Worm (Caenorhabditis elegans) whole organism, midembryonic: ENCODE measurements around the gene fbxb-115.

ENCODE experiments used
- T22C8.4 ChIP-seq: fragments of 200-800 bp; sonication (Bioruptor generic); IDR thresholded peaks from 2 replicates; pipeline ENCODE4 v1.3.6; 2022; ENCODE audit warnings: missing genetic modification characterization, missing compliant biosample characterization
- cog-1 ChIP-seq: sonication (generic microtip); optimal IDR thresholded peaks from 2 replicates; lab custom pipeline; 2016; ENCODE audit warnings: missing genetic modification characterization, missing compliant biosample characterization
- flt-1 ChIP-seq: fragments of 200-800 bp; sonication (Bioruptor generic); IDR thresholded peaks from 2 replicates; pipeline ENCODE4 v1.3.6; 2022; ENCODE audit warnings: missing genetic modification characterization, missing compliant biosample characterization
- klf-2 ChIP-seq: fragments of 200-800 bp; sonication (Bioruptor generic); conservative IDR thresholded peaks from 2 replicates; pipeline ENCODE4 v1.3.6; 2022; ENCODE audit warnings: missing genetic modification reagents, missing genetic modification characterization, missing compliant biosample characterization
- med-1 ChIP-seq: sonication (generic microtip); optimal IDR thresholded peaks from 2 replicates; lab custom pipeline; 2017; ENCODE audit warnings: missing genetic modification characterization, mild to moderate bottlenecking, missing compliant biosample characterization, antibody characterized with exemption, missing genetic modification reagents; ENCODE audit not compliant: insufficient read depth
- ref-1 ChIP-seq: fragments of 200-800 bp; sonication (Bioruptor generic); conservative IDR thresholded peaks from 2 replicates; pipeline ENCODE4 v1.3.6; 2022; ENCODE audit warnings: missing genetic modification reagents, missing genetic modification characterization, missing compliant biosample characterization
- tab-1 ChIP-seq: fragments of 200-800 bp; sonication (Bioruptor generic); IDR thresholded peaks from 2 replicates; pipeline ENCODE4 v1.3.6; 2022; ENCODE audit warnings: missing genetic modification characterization, missing compliant biosample characterization
- ztf-23 ChIP-seq: fragments of 200-800 bp; sonication (Bioruptor generic); IDR thresholded peaks from 2 replicates; pipeline ENCODE4 v1.3.6; 2022; ENCODE audit warnings: missing genetic modification reagents, missing genetic modification characterization, missing compliant biosample characterization
- ztf-29 ChIP-seq: fragments of 200-800 bp; sonication (Bioruptor generic); IDR thresholded peaks from 2 replicates; pipeline ENCODE4 v1.3.6; 2022; ENCODE audit warnings: missing genetic modification reagents, missing genetic modification characterization, missing compliant biosample characterization

The fbxb-115 gene

ce11 chrV:19259403-19259802 lies 19.4 kb upstream of the fbxb-115 start:
- TF ChIP-seq med-1 (GFP tag; lab: Kevin White, UChicago) = no peak
- no peak for TF ChIP-seq ztf-23
- TF ChIP-seq tab-1 (GFP tag; lab: Robert Waterston, UW) = no peak
- TF ChIP-seq T22C8.4 (GFP tag; lab: Robert Waterston, UW) = no peak
- TF ChIP-seq ref-1 = no peak
- no peak for TF ChIP-seq cog-1 (tag; lab: Kevin White, UChicago)
- TF ChIP-seq klf-2 = no peak
- no peak for TF ChIP-seq ztf-29
- no peak for TF ChIP-seq flt-1 (GFP tag; lab: Robert Waterston, UW)

ce11 chrV:19257653-19258052 lies 17.6 kb upstream of the fbxb-115 start, which contains the start of gene F21D9.3:
F21D9.3 (minus strand) TSS chrV:19257753.
- TF ChIP-seq klf-2 (no peak), flt-1 (GFP tag; lab: Robert Waterston, UW) (no peak), ref-1 (no peak), ztf-23 (no peak), med-1 (GFP tag; lab: Kevin White, UChicago) (no peak), tab-1 (GFP tag; lab: Robert Waterston, UW) (no peak), cog-1 (tag; lab: Kevin White, UChicago) (no peak), T22C8.4 (GFP tag; lab: Robert Waterston, UW) (no peak)

ce11 chrV:19253520-19253919 lies 13.5 kb upstream of the fbxb-115 start, which contains the start of gene F21D9.4:
F21D9.4 (plus strand) TSS chrV:19253820.
- no peak for TF ChIP-seq T22C8.4 (GFP tag; lab: Robert Waterston, UW)
- TF ChIP-seq ztf-29 = no peak
- TF ChIP-seq ztf-23 = no peak
- no peak for TF ChIP-seq klf-2
- no peak for TF ChIP-seq ref-1
- no peak for TF ChIP-seq cog-1 (tag; lab: Kevin White, UChicago)
- no peak for TF ChIP-seq med-1 (GFP tag; lab: Kevin White, UChicago)
- no peak for TF ChIP-seq flt-1 (GFP tag; lab: Robert Waterston, UW)
- no peak for TF ChIP-seq tab-1 (GFP tag; lab: Robert Waterston, UW)

ce11 chrV:19251844-19252243 lies 11.8 kb upstream of the fbxb-115 start, which contains the start of gene F21D9.11:
F21D9.11 (plus strand) TSS chrV:19252144.
- TF ChIP-seq ref-1 (no peak), cog-1 (tag; lab: Kevin White, UChicago) (no peak), klf-2 (no peak), T22C8.4 (GFP tag; lab: Robert Waterston, UW) (no peak), ztf-29 (no peak), flt-1 (GFP tag; lab: Robert Waterston, UW) (no peak), med-1 (GFP tag; lab: Kevin White, UChicago) (no peak), tab-1 (GFP tag; lab: Robert Waterston, UW) (no peak), ztf-23 (no peak)

ce11 chrV:19250983-19251382 lies 11.0 kb upstream of the fbxb-115 start, which contains the start of gene str-81:
str-81 (minus strand) TSS chrV:19251083.
- no peak for TF ChIP-seq ztf-29
- no peak for TF ChIP-seq flt-1 (GFP tag; lab: Robert Waterston, UW)
- TF ChIP-seq med-1 (GFP tag; lab: Kevin White, UChicago) = no peak

- TF ChIP-seq cog-1 (tag; lab: Kevin White, UChicago) (no peak), tab-1 (GFP tag; lab: Robert Waterston, UW) (no peak), klf-2 (no peak), ref-1 (no peak), flt-1 (GFP tag; lab: Robert Waterston, UW) (no peak), med-1 (GFP tag; lab: Kevin White, UChicago) (no peak), ztf-23 (no peak), T22C8.4 (GFP tag; lab: Robert Waterston, UW) (no peak), ztf-29 (no peak)
These were observed 2.8 kb downstream of the fbxb-115 start, which contains the start of gene fbxb-2 for ce11 chrV:19237204-19237603. fbxb-2 (minus strand) TSS chrV:19237304.

- TF ChIP-seq T22C8.4 (GFP tag; lab: Robert Waterston, UW) = no peak
- TF ChIP-seq ref-1 = no peak
- TF ChIP-seq tab-1 (GFP tag; lab: Robert Waterston, UW) = no peak
- TF ChIP-seq ztf-23 = no peak
- TF ChIP-seq med-1 (GFP tag; lab: Kevin White, UChicago) = no peak
- no peak for TF ChIP-seq ztf-29
- TF ChIP-seq flt-1 (GFP tag; lab: Robert Waterston, UW) = no peak
- no peak for TF ChIP-seq klf-2
- no peak for TF ChIP-seq cog-1 (tag; lab: Kevin White, UChicago)
These were observed 6.6 kb downstream of the fbxb-115 start, which contains the start of gene fbxb-116 for ce11 chrV:19233469-19233868. fbxb-116 (plus strand) TSS chrV:19233769.

- 0 out of 2 replicates have a peak, but pooled peaks have one; percentile 13 for TF ChIP-seq ztf-23
- peak; percentile 58; the same call in 1 of the 2 replicates for TF ChIP-seq tab-1 (GFP tag; lab: Robert Waterston, UW)
- TF ChIP-seq klf-2 = no peak
These were observed 8.9 kb downstream of the fbxb-115 start for ce11 chrV:19231167-19231566.

- TF ChIP-seq cog-1 (tag; lab: Kevin White, UChicago) = no peak
- no peak for TF ChIP-seq flt-1 (GFP tag; lab: Robert Waterston, UW)
- no peak for TF ChIP-seq T22C8.4 (GFP tag; lab: Robert Waterston, UW)
- no peak for TF ChIP-seq ztf-23
- TF ChIP-seq klf-2 = no peak
- no peak for TF ChIP-seq tab-1 (GFP tag; lab: Robert Waterston, UW)
- no peak for TF ChIP-seq ztf-29
- TF ChIP-seq ref-1 = no peak
- no peak for TF ChIP-seq med-1 (GFP tag; lab: Kevin White, UChicago)
These were observed 9.6 kb downstream of the fbxb-115 start, which contains the start of gene sqst-3 for ce11 chrV:19230413-19230812. sqst-3 (plus strand) TSS chrV:19230782.

- TF ChIP-seq ztf-23 (no peak), ref-1 (no peak), cog-1 (tag; lab: Kevin White, UChicago) (no peak)
These were observed 22.4 kb downstream of the fbxb-115 start, which contains the start of gene oac-49 for ce11 chrV:19217675-19218074. oac-49 (plus strand) TSS chrV:19217975.
